Fruit fly (Drosophila melanogaster): Measurements from ENCODE around the gene AnxB11.
A peak's percentile ranks its signal among the peaks of the same experiment; 100 is the strongest.

AnxB11 gene

DNA sequence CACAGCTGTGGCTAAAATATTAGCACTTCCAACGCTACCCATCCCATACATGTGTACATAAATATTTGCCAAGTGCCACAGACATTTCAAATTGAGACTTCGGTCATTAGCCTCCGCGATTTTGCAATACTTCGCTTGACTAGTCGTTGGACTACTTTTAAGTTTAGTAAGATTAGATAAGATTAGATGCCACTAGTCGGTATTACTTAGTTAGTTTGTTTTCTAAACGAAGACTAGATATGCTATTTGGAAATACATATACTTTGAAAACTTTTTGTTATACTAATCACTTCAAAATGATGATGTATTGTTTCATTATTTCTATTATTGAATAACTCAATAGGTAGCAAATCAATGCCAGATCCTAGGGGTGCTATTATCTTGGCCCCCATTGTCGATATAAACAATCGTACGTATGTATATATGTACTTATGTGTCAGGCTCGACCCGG, 36.1 kb downstream of the AnxB11 start:
- TF ChIP-seq cnc (optimal IDR thresholded peaks at IDR 0.05) (no peak), CG11617 (GFP tag; optimal IDR thresholded peaks at IDR 0.05) (peak; percentile 22), tj (GFP tag; optimal IDR thresholded peaks at IDR 0.05) (peak; percentile 8), cic (GFP tag; optimal IDR thresholded peaks at IDR 0.05) (no peak), bab1 (GFP tag; optimal IDR thresholded peaks at IDR 0.05) (no peak), kay (GFP tag; ENCODE audit: borderline replicate concordance) (no peak), CG7045 (GFP tag; optimal IDR thresholded peaks at IDR 0.05) (no peak), ovo (GFP tag; optimal IDR thresholded peaks at IDR 0.05) (no peak), pad (GFP tag; optimal IDR thresholded peaks at IDR 0.05) (peak; percentile 8), Crg-1 (GFP tag; optimal IDR thresholded peaks at IDR 0.05) (no peak), Hr96 (GFP tag; optimal IDR thresholded peaks at IDR 0.05) (no peak), CG7101 (tag; optimal IDR thresholded peaks at IDR 0.05) (peak; percentile 36), CG5204 (GFP tag; optimal IDR thresholded peaks at IDR 0.05) (no peak), Mnt (GFP tag; optimal IDR thresholded peaks at IDR 0.05) (no peak), CG1620 (GFP tag; optimal IDR thresholded peaks at IDR 0.05) (no peak), CG12768 (GFP tag; optimal IDR thresholded peaks at IDR 0.05) (peak; percentile 53), toe (GFP tag; optimal IDR thresholded peaks at IDR 0.05) (no peak), CG33017 (tag; optimal IDR thresholded peaks at IDR 0.05) (no peak), CG14711 (tag; optimal IDR thresholded peaks at IDR 0.05) (peak; percentile 25), Clk (GFP tag; optimal IDR thresholded peaks at IDR 0.05) (no peak)

- TF ChIP-seq Mnt (GFP tag; optimal IDR thresholded peaks at IDR 0.05) = peak; percentile 3
- TF ChIP-seq pad (GFP tag; optimal IDR thresholded peaks at IDR 0.05) = peak; percentile 58
- no peak for TF ChIP-seq kay (GFP tag; ENCODE audit: borderline replicate concordance)
- TF ChIP-seq toe (GFP tag; optimal IDR thresholded peaks at IDR 0.05) = peak; percentile 67
- TF ChIP-seq CG11617 (GFP tag; optimal IDR thresholded peaks at IDR 0.05) = peak; percentile 53
- no peak for TF ChIP-seq cic (GFP tag; optimal IDR thresholded peaks at IDR 0.05)
- peak; percentile 75 for TF ChIP-seq CG7101 (tag; optimal IDR thresholded peaks at IDR 0.05)
- TF ChIP-seq CG33017 (tag; optimal IDR thresholded peaks at IDR 0.05) = peak; percentile 24
- no peak for TF ChIP-seq cnc (optimal IDR thresholded peaks at IDR 0.05)
- TF ChIP-seq ovo (GFP tag; optimal IDR thresholded peaks at IDR 0.05) = peak; percentile 60
- TF ChIP-seq tj (GFP tag; optimal IDR thresholded peaks at IDR 0.05) = peak; percentile 32
- TF ChIP-seq bab1 (GFP tag; optimal IDR thresholded peaks at IDR 0.05) = no peak
- no peak for TF ChIP-seq Clk (GFP tag; optimal IDR thresholded peaks at IDR 0.05)
- TF ChIP-seq CG5204 (GFP tag; optimal IDR thresholded peaks at IDR 0.05) = peak; percentile 38
- TF ChIP-seq CG12768 (GFP tag; optimal IDR thresholded peaks at IDR 0.05) = peak; percentile 48
- TF ChIP-seq Hr96 (GFP tag; optimal IDR thresholded peaks at IDR 0.05) = no peak
- TF ChIP-seq Crg-1 (GFP tag; optimal IDR thresholded peaks at IDR 0.05) = peak; percentile 76
- TF ChIP-seq CG1620 (GFP tag; optimal IDR thresholded peaks at IDR 0.05) = peak; percentile 69
- TF ChIP-seq CG7045 (GFP tag; optimal IDR thresholded peaks at IDR 0.05) = peak; percentile 21
- peak; percentile 61 for TF ChIP-seq CG14711 (tag; optimal IDR thresholded peaks at IDR 0.05)
These were observed 37.0 kb downstream of the AnxB11 start, which contains the start of the genes CG9992 and CG4239 for dm6 chrX:16384843-16385726. TSS of gene CG9992 (minus strand) at chrX:16384908. TSS of gene CG4239 (plus strand) at chrX:16385278.

DNA sequence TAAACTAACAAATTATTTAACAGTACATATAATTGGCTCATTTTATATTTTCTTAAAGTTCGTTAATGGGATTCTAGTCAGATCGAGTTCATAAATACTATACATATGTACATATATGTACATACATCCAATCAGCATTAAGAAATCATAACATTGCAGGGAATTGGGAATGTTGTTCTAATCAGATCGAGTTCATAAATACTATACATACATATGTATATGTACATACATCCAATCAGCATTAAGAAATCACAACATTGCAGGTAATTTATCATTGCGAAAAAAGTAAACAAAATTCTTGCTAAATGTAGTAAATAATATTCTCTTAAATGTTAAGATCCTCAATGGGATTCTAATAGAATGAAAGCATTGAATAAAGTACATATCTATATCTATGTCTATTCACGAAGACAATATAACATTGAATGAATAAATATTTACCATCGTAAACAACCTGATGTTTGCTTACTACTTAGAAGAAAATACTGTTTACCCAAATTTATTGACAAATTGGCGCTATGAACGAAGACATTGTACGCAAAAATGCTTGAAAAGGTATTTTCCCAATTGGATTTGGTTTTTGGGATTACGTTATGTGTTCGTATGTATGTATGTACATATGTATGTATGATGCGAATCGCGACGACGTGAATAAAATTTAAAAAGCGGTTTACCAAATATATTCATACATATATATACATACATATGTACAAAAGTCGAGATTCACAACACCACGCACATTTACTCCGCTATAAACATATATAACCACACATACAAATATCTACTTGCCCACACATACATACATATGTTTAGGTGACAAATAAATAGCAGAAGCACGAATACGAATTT, 38.2 kb downstream of the AnxB11 start:
- TF ChIP-seq CG7101 (tag; optimal IDR thresholded peaks at IDR 0.05) (peak; percentile 89), Crg-1 (GFP tag; optimal IDR thresholded peaks at IDR 0.05) (peak; percentile 77), CG11617 (GFP tag; optimal IDR thresholded peaks at IDR 0.05) (peak; percentile 11), CG33017 (tag; optimal IDR thresholded peaks at IDR 0.05) (peak; percentile 50), bab1 (GFP tag; optimal IDR thresholded peaks at IDR 0.05) (no peak), Mnt (GFP tag; optimal IDR thresholded peaks at IDR 0.05) (no peak), cic (GFP tag; optimal IDR thresholded peaks at IDR 0.05) (peak; percentile 10), CG14711 (tag; optimal IDR thresholded peaks at IDR 0.05) (peak; percentile 73), CG12768 (GFP tag; optimal IDR thresholded peaks at IDR 0.05) (no peak), CG1620 (GFP tag; optimal IDR thresholded peaks at IDR 0.05) (peak; percentile 46), ovo (GFP tag; optimal IDR thresholded peaks at IDR 0.05) (peak; percentile 63), toe (GFP tag; optimal IDR thresholded peaks at IDR 0.05) (no peak), CG5204 (GFP tag; optimal IDR thresholded peaks at IDR 0.05) (no peak), pad (GFP tag; optimal IDR thresholded peaks at IDR 0.05) (peak; percentile 41), CG7045 (GFP tag; optimal IDR thresholded peaks at IDR 0.05) (peak; percentile 38), cnc (optimal IDR thresholded peaks at IDR 0.05) (no peak), Clk (GFP tag; optimal IDR thresholded peaks at IDR 0.05) (no peak), kay (GFP tag; ENCODE audit: borderline replicate concordance) (peak; percentile 94), tj (GFP tag; optimal IDR thresholded peaks at IDR 0.05) (peak; percentile 38), Hr96 (GFP tag; optimal IDR thresholded peaks at IDR 0.05) (no peak)

dm6 chrX:16374059-16374458, 48.0 kb downstream of the AnxB11 start:
- TF ChIP-seq cnc (optimal IDR thresholded peaks at IDR 0.05) (no peak), bab1 (GFP tag; optimal IDR thresholded peaks at IDR 0.05) (no peak), CG12768 (GFP tag; optimal IDR thresholded peaks at IDR 0.05) (no peak), CG33017 (tag; optimal IDR thresholded peaks at IDR 0.05) (no peak), pad (GFP tag; optimal IDR thresholded peaks at IDR 0.05) (peak; percentile 20), kay (GFP tag; ENCODE audit: borderline replicate concordance) (peak; percentile 58), Mnt (GFP tag; optimal IDR thresholded peaks at IDR 0.05) (no peak), CG14711 (tag; optimal IDR thresholded peaks at IDR 0.05) (no peak)

dm6 chrX:16373541-16373940, 48.5 kb downstream of the AnxB11 start:
- TF ChIP-seq Hr96 (GFP tag; optimal IDR thresholded peaks at IDR 0.05) (no peak), CG33017 (tag; optimal IDR thresholded peaks at IDR 0.05) (no peak), toe (GFP tag; optimal IDR thresholded peaks at IDR 0.05) (no peak), bab1 (GFP tag; optimal IDR thresholded peaks at IDR 0.05) (peak; percentile 13), tj (GFP tag; optimal IDR thresholded peaks at IDR 0.05) (peak; percentile 6), CG12768 (GFP tag; optimal IDR thresholded peaks at IDR 0.05) (no peak), CG14711 (tag; optimal IDR thresholded peaks at IDR 0.05) (peak; percentile 34), Crg-1 (GFP tag; optimal IDR thresholded peaks at IDR 0.05) (no peak), CG7101 (tag; optimal IDR thresholded peaks at IDR 0.05) (peak; percentile 6)
